Worm (Caenorhabditis elegans): ENCODE measurements around the gene F59B10.6.

F59B10.6 gene

DNA sequence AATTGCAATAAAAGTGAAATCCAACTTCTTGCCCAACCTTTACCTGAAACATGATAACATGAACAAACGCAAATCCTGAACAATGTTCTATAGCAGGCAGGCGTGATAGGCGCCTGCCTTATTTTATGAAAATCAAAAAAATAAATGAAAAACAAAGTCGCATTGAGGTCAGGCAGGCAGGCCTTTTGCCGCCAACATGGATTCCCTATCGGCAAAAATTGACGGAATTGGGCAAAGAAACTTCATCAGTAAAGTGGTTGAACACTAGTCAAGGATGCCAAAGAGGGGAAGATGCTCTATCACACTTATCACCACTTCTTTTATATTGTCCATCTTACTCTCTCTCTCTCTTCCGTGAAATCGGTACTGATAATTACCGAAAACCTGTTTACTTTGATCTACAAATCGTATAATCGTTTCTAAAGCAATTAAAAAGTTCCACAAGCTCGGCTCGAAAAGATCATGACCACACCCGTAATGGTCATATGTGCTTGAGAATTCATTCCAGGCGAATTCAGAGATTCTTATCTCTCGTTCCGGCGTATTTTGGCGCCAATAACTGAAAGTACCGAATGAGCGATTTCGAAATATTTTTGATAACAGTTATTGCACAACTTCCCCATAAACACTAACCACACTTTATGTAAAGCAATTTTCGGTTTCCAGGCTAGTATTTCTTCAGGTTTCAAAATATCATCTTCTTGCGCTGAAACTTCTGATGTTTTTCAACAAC lies 42.3 kb downstream of the F59B10.6 start, which contains the start of the genes clec-60 and ZK666.11:
Gene clec-60 (minus strand): TSS at position 51 of the 733 bp plus-strand sequence.
Gene ZK666.11 (plus strand): TSS at position 699 of the 733 bp plus-strand sequence.
- TF ChIP-seq nhr-25 (tag; optimal IDR thresholded peaks at IDR 0.05; ENCODE audit: borderline replicate concordance, insufficient read depth) (no peak), set-16 (GFP tag; IDR thresholded peaks at IDR 0.05) (no peak), jun-1 (tag; optimal IDR thresholded peaks at IDR 0.05) (no peak), T20F7.1 (GFP tag; optimal IDR thresholded peaks at IDR 0.05) (no peak), aly-2 (tag; optimal IDR thresholded peaks at IDR 0.05) (no peak), hlh-11 (tag; optimal IDR thresholded peaks at IDR 0.05) (peak; percentile 37), hmg-1.1 (GFP tag; IDR thresholded peaks at IDR 0.05) (no peak), gei-8 (GFP tag; optimal IDR thresholded peaks at IDR 0.05) (no peak), nhr-111 (GFP tag; optimal IDR thresholded peaks at IDR 0.05) (no peak), zfp-2 (tag; optimal IDR thresholded peaks at IDR 0.05) (no peak), pqm-1 (tag; optimal IDR thresholded peaks at IDR 0.05) (peak; percentile 2), nhr-28 (tag; optimal IDR thresholded peaks at IDR 0.05) (peak; percentile 73), daf-16 (GFP tag; optimal IDR thresholded peaks at IDR 0.05) (no peak), daf-16 (tag; optimal IDR thresholded peaks at IDR 0.05) (no peak), egl-43 (GFP tag; IDR thresholded peaks at IDR 0.05) (no peak), Y75B8A.6 (GFP tag; IDR thresholded peaks at IDR 0.05) (no peak), snpc-4 (tag; optimal IDR thresholded peaks at IDR 0.05) (no peak), skn-1 (tag; optimal IDR thresholded peaks at IDR 0.05) (no peak), ceh-62 (tag; optimal IDR thresholded peaks at IDR 0.05) (no peak), unc-39 (tag; optimal IDR thresholded peaks at IDR 0.05) (no peak), dmd-6 (GFP tag; IDR thresholded peaks at IDR 0.05) (peak; percentile 27; the same call in 1 of the 2 replicates), ceh-44 (GFP tag; IDR thresholded peaks at IDR 0.05) (no peak)

- TF ChIP-seq lsy-2 (tag; optimal IDR thresholded peaks at IDR 0.05) (no peak), ceh-20 (GFP tag; IDR thresholded peaks at IDR 0.05) (no peak), daf-8 (GFP tag; IDR thresholded peaks at IDR 0.05) (no peak), Y48G9A.11 (GFP tag; IDR thresholded peaks at IDR 0.05) (no peak), egl-27 (tag; optimal IDR thresholded peaks at IDR 0.05) (no peak), fos-1 (tag; optimal IDR thresholded peaks at IDR 0.05) (no peak), nhr-111 (GFP tag; optimal IDR thresholded peaks at IDR 0.05) (no peak), Y105C5A.15 (GFP tag; IDR thresholded peaks at IDR 0.05) (no peak), aha-1 (tag) (peak; percentile 91)
These were observed 44.2 kb downstream of the F59B10.6 start for ce11 chrII:10480043-10480442.

ce11 chrII:10479348-10479747 lies 44.9 kb downstream of the F59B10.6 start, which contains the start of gene clec-59:
Gene clec-59, minus strand, starts transcription at chrII:10479448.
- TF ChIP-seq nhr-48 (tag; optimal IDR thresholded peaks at IDR 0.05) = no peak
- no peak for TF ChIP-seq lin-1 (GFP tag; IDR thresholded peaks at IDR 0.05)
- TF ChIP-seq nhr-25 (tag; optimal IDR thresholded peaks at IDR 0.05; ENCODE audit: borderline replicate concordance, insufficient read depth) = no peak
- TF ChIP-seq dpl-1 (GFP tag; optimal IDR thresholded peaks at IDR 0.05) = no peak
- no peak for TF ChIP-seq dmd-9 (GFP tag; IDR thresholded peaks at IDR 0.05)
- no peak for TF ChIP-seq attf-4 (tag; optimal IDR thresholded peaks at IDR 0.05)
- no peak for TF ChIP-seq lin-13 (GFP tag; optimal IDR thresholded peaks at IDR 0.05)
- no peak for TF ChIP-seq hlh-11 (tag; optimal IDR thresholded peaks at IDR 0.05)
- no peak for TF ChIP-seq lin-15B (tag; optimal IDR thresholded peaks at IDR 0.05)
- TF ChIP-seq ZK337.2 (GFP tag; IDR thresholded peaks at IDR 0.05) = no peak
- TF ChIP-seq hmg-1.1 (GFP tag; IDR thresholded peaks at IDR 0.05) = no peak
- TF ChIP-seq mxl-3 (GFP tag; optimal IDR thresholded peaks at IDR 0.05) = no peak

Measured in whole organism, L4 larva.